Worm (Caenorhabditis elegans): Measurements from ENCODE around the gene gpch-1.

- TF ChIP-seq sox-2 (GFP tag; IDR thresholded peaks at IDR 0.05): no peak
- no peak for TF ChIP-seq sdc-2 (tag; optimal IDR thresholded peaks at IDR 0.05)
- no peak for TF ChIP-seq ceh-45 (GFP tag; IDR thresholded peaks at IDR 0.05)
- TF ChIP-seq nhr-11 (tag; optimal IDR thresholded peaks at IDR 0.05): no peak
- no peak for TF ChIP-seq fkh-10 (GFP tag; optimal IDR thresholded peaks at IDR 0.05)
- TF ChIP-seq rnt-1 (tag; optimal IDR thresholded peaks at IDR 0.05): no peak
- TF ChIP-seq ref-2 (tag; optimal IDR thresholded peaks at IDR 0.05): no peak
- TF ChIP-seq pat-9 (tag; optimal IDR thresholded peaks at IDR 0.05): no peak
- no peak for TF ChIP-seq hlh-13 (GFP tag; optimal IDR thresholded peaks at IDR 0.05)
These were observed 26.2 kb upstream of the gpch-1 start for ce11 chrIII:4382118-4382517.

Measured in whole organism, late embryonic.